Worm (Caenorhabditis elegans) whole organism, early embryonic: ENCODE results near the gene sra-27.

Experiments
- B0310.2 ChIP-seq: sonication (generic microtip); optimal IDR thresholded peaks from 2 replicates; lab custom pipeline; 2016; ENCODE audit warnings: mild to moderate bottlenecking, missing genetic modification characterization, missing compliant biosample characterization
- F13C5.2 ChIP-seq: sonication (generic microtip); optimal IDR thresholded peaks from 2 replicates; lab custom pipeline; 2017; ENCODE audit warnings: mild to moderate bottlenecking, missing genetic modification characterization, inconsistent platforms, missing compliant biosample characterization
- aly-1 ChIP-seq: sonication (generic microtip); optimal IDR thresholded peaks from 2 replicates; lab custom pipeline; 2016; ENCODE audit warnings: missing genetic modification characterization, missing compliant biosample characterization
- ama-1 ChIP-seq: fragments of 150-350 bp; optimal IDR thresholded peaks from 2 replicates; lab custom pipeline; 2014
- ceh-13 ChIP-seq: fragments of 200-800 bp; sonication (Bioruptor generic); optimal IDR thresholded peaks from 2 replicates; lab custom pipeline; 2018; ENCODE audit warnings: mild to moderate bottlenecking, missing genetic modification characterization, missing compliant biosample characterization
- ceh-36 ChIP-seq: sonication (generic microtip); optimal IDR thresholded peaks from 2 replicates; lab custom pipeline; 2016; ENCODE audit warnings: missing genetic modification characterization, inconsistent platforms, missing compliant biosample characterization
- ets-7 ChIP-seq: sonication (generic microtip); optimal IDR thresholded peaks from 2 replicates; lab custom pipeline; 2016; ENCODE audit warnings: missing genotype, missing genetic modification characterization, missing compliant biosample characterization
- flt-1 ChIP-seq: fragments of 200-800 bp; sonication (Bioruptor generic); IDR thresholded peaks from 2 replicates; pipeline ENCODE4 v1.3.6; 2022; ENCODE audit warnings: missing genetic modification characterization, missing compliant biosample characterization
- hmbx-1 ChIP-seq: sonication (generic microtip); optimal IDR thresholded peaks from 2 replicates; lab custom pipeline; 2016; ENCODE audit warnings: mild to moderate bottlenecking, missing genetic modification characterization, missing compliant biosample characterization
- hmg-4 ChIP-seq: fragments of 200-800 bp; sonication (Bioruptor generic); optimal IDR thresholded peaks from 2 replicates; lab custom pipeline; 2018; ENCODE audit warnings: mild to moderate bottlenecking, missing genetic modification characterization, missing compliant biosample characterization
- hnd-1 ChIP-seq: sonication (generic microtip); optimal IDR thresholded peaks from 2 replicates; lab custom pipeline; 2016; ENCODE audit warnings: missing genetic modification characterization, missing compliant biosample characterization
- pes-1 ChIP-seq: fragments of 200-800 bp; sonication (Bioruptor generic); IDR thresholded peaks from 2 replicates; pipeline ENCODE4 v1.3.6; 2022; ENCODE audit warnings: missing genetic modification reagents, missing genetic modification characterization, missing compliant biosample characterization
- scrt-1 ChIP-seq: fragments of 200-800 bp; sonication (Bioruptor generic); IDR thresholded peaks from 2 replicates; pipeline ENCODE4 v1.3.6; 2022; ENCODE audit warnings: missing genetic modification characterization, missing compliant biosample characterization
- sea-1 ChIP-seq: fragments of 200-800 bp; sonication (Bioruptor generic); conservative IDR thresholded peaks from 2 replicates; pipeline ENCODE4 v1.3.6; 2022; ENCODE audit warnings: missing genetic modification characterization, missing compliant biosample characterization
- tbx-11 ChIP-seq: fragments of 200-800 bp; sonication (Bioruptor generic); IDR thresholded peaks from 2 replicates; pipeline ENCODE4 v1.3.6; 2022; ENCODE audit warnings: missing genetic modification characterization, missing compliant biosample characterization
- tbx-37 ChIP-seq: fragments of 200-800 bp; sonication (Bioruptor generic); conservative IDR thresholded peaks from 2 replicates; pipeline ENCODE4 v1.3.6; 2022; ENCODE audit warnings: missing genetic modification reagents, missing genetic modification characterization, missing compliant biosample characterization
- tra-4 ChIP-seq: sonication (generic microtip); optimal IDR thresholded peaks from 2 replicates; lab custom pipeline; 2017; ENCODE audit warnings: missing genetic modification characterization, missing compliant biosample characterization

Gene sra-27

DNA sequence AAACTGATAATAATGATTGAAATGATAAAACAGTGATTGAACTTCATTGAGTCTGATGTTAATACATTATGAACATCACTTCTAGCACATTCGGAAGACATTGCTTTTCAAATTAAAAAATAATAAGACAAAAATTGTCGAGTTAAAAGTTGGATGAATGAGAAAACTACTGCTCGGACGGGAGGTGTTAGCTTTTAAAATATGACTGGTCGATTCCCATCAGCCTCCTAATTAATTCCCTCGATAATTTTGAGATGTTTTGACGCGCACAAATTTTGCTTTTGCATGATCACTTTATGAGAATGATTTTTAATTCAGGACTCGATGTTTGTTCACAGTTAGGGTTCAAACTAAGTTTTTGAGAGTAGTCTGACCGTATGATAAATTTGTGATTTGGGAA lies 4.9 kb downstream of the sra-27 start, which contains the start of gene sra-28:
sra-28 (minus strand) TSS at position 101 of the 400 bp plus-strand sequence.
- TF ChIP-seq sea-1: no peak
- no peak for TF ChIP-seq aly-1 (tag; lab: Kevin White, UChicago)
- TF ChIP-seq ceh-36 (tag; lab: Kevin White, UChicago): no peak
- no peak for TF ChIP-seq B0310.2 (tag; lab: Kevin White, UChicago)
- no peak for TF ChIP-seq F13C5.2 (tag; lab: Kevin White, UChicago)
- no peak for TF ChIP-seq hmg-4
- TF ChIP-seq ceh-13: no peak
- no peak for TF ChIP-seq tbx-37
- TF ChIP-seq hmbx-1: no peak
- TF ChIP-seq hnd-1 (tag; lab: Kevin White, UChicago): no peak

DNA sequence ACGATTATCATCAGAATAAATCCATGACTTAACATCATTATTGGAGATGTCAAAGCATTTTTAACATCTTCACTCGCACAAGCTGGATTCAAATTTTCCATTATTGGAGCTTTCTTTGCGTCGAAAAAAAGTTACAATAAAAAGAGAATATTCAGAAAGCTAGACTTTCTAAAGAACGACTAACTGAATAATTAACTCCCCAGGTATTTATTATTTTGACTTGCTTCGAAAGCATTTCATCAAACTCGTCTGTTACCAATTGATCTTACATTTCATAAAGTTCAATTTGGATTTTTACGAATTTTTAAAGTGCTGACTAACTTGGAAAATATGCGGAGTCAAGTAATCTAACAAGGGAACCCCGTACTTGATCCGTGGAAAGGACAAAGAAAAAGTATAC lies 6.8 kb downstream of the sra-27 start, which contains the start of gene sra-29:
sra-29 (minus strand) TSS at position 101 of the 400 bp plus-strand sequence.
- TF ChIP-seq hmg-4: no peak
- no peak for TF ChIP-seq flt-1 (GFP tag; lab: Robert Waterston, UW)
- no peak for TF ChIP-seq ceh-13
- no peak for TF ChIP-seq pes-1 (GFP tag; lab: Robert Waterston, UW)
- no peak for TF ChIP-seq aly-1 (tag; lab: Kevin White, UChicago)
- no peak for TF ChIP-seq B0310.2 (tag; lab: Kevin White, UChicago)
- TF ChIP-seq sea-1: no peak
- no peak for TF ChIP-seq scrt-1 (GFP tag; lab: Robert Waterston, UW)
- no peak for TF ChIP-seq ets-7 (tag; lab: Kevin White, UChicago)
- no peak for TF ChIP-seq F13C5.2 (tag; lab: Kevin White, UChicago)
- no peak for TF ChIP-seq tra-4 (tag; lab: Kevin White, UChicago)
- no peak for TF ChIP-seq ama-1 (lab: Kevin White, UChicago)
- TF ChIP-seq tbx-11: no peak
- no peak for TF ChIP-seq tbx-37
- TF ChIP-seq hnd-1 (tag; lab: Kevin White, UChicago): no peak
- no peak for TF ChIP-seq hmbx-1
- no peak for TF ChIP-seq ceh-36 (tag; lab: Kevin White, UChicago)

DNA sequence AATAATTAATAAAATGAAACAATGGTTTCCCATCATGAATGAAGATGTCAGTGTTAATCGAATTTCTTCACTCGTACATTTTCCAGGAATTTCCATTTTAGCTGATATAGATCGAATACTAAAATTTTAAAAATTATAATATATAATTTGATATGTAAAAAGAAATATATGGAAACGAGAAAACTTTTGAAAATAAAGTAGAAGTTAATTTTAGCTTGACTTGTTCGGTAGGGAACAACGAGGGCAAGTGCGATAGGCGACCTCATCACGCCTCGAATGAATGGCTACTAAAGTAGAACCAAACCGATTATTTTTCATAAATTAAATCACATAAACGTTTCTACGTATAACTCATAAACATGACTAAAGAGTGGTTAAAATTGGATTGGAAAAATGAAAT lies 9.6 kb downstream of the sra-27 start, which contains the start of gene sra-31:
sra-31 (minus strand) TSS at position 101 of the 400 bp plus-strand sequence.
- TF ChIP-seq ama-1 (lab: Kevin White, UChicago) (no peak), hmg-4 (no peak), F13C5.2 (tag; lab: Kevin White, UChicago) (no peak), tbx-11 (no peak), ceh-13 (no peak), hmbx-1 (no peak), ceh-36 (tag; lab: Kevin White, UChicago) (no peak), tbx-37 (no peak), scrt-1 (GFP tag; lab: Robert Waterston, UW) (no peak), B0310.2 (tag; lab: Kevin White, UChicago) (no peak), aly-1 (tag; lab: Kevin White, UChicago) (no peak), hnd-1 (tag; lab: Kevin White, UChicago) (no peak), pes-1 (GFP tag; lab: Robert Waterston, UW) (no peak), flt-1 (GFP tag; lab: Robert Waterston, UW) (no peak), tra-4 (tag; lab: Kevin White, UChicago) (no peak), ets-7 (tag; lab: Kevin White, UChicago) (no peak)

DNA sequence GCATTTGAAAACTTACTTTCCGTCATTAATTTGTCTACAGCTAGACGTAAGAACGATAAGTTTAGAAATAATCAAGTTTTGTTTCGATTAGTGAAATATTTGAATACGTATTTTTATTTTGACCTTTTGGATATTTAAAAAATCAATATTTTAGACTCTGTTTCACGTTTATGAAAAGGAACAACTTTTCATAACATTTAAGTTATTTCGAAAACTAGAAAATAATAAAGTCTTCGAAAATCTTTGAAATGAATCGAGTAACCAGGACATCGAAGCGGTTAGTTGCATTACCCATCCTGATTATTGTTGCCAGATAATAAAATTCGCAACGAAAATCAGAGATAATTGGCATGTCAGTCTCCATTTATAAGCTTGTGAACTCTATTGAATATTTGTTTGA lies 12.4 kb downstream of the sra-27 start, which contains the start of gene C56C10.6:
C56C10.6 (minus strand) TSS at position 101 of the 400 bp plus-strand sequence.
- no peak for TF ChIP-seq tbx-11
- no peak for TF ChIP-seq hmg-4
- TF ChIP-seq ama-1 (lab: Kevin White, UChicago): no peak
- TF ChIP-seq hnd-1 (tag; lab: Kevin White, UChicago): no peak
- no peak for TF ChIP-seq flt-1 (GFP tag; lab: Robert Waterston, UW)
- no peak for TF ChIP-seq tbx-37
- TF ChIP-seq pes-1 (GFP tag; lab: Robert Waterston, UW): no peak
- no peak for TF ChIP-seq B0310.2 (tag; lab: Kevin White, UChicago)
- no peak for TF ChIP-seq tra-4 (tag; lab: Kevin White, UChicago)
- TF ChIP-seq scrt-1 (GFP tag; lab: Robert Waterston, UW): no peak
- no peak for TF ChIP-seq ets-7 (tag; lab: Kevin White, UChicago)
- TF ChIP-seq aly-1 (tag; lab: Kevin White, UChicago): no peak
- no peak for TF ChIP-seq hmbx-1
- TF ChIP-seq F13C5.2 (tag; lab: Kevin White, UChicago): no peak
- TF ChIP-seq sea-1: no peak
- TF ChIP-seq ceh-13: no peak
- no peak for TF ChIP-seq ceh-36 (tag; lab: Kevin White, UChicago)

DNA sequence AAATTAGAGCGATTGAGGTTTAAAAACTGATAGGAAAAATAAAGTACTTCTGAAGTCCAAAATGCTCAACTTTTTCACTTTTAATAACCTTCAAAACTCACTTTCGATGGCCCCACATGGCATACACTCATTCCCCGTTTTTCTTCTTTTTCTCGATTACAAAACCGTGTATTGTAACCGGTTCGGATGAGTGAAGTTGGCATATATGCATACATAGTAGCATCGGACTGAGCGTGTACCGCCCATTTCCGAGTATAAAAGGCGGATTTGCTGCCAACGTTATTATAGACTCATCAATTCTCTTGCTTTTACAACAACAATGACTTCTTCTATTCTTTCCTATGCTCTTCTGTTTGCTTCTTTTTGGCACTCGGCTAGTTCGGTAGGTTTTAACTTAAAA lies 14.0 kb downstream of the sra-27 start, which contains the start of gene C56C10.4:
C56C10.4 (plus strand) TSS at position 301 of the 400 bp plus-strand sequence.
- TF ChIP-seq hmg-4 (no peak), aly-1 (tag; lab: Kevin White, UChicago) (no peak), hnd-1 (tag; lab: Kevin White, UChicago) (no peak), sea-1 (no peak), hmbx-1 (no peak), ceh-36 (tag; lab: Kevin White, UChicago) (no peak), flt-1 (GFP tag; lab: Robert Waterston, UW) (no peak), tbx-37 (no peak), tra-4 (tag; lab: Kevin White, UChicago) (no peak), F13C5.2 (tag; lab: Kevin White, UChicago) (no peak)

DNA sequence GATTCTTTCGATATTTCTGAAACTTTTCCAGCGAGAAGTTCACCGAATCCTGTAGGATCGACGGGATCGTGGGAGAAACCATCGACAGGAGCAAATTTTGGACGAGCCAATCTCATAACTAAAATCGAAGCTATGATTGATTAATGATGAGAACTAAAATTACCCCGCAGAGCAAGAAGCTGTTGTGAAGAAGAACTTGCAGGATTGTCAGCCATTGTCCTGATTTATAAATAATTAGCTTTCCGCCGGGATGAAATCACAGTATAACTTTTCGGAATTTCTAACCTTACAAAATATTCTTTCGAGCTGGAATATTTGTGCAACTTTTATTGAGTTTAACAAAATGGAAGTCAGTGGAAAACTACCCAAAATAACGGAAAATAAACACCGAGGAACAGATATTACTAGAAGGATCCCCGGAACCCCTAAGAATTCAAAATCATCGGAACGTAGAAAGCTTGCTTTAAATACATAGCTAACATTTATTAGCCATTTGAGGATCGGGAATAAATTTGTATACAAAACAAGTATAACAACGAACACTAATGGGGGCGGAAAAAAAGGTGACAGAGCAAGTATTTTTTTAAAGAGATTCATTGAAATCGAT lies 18.6 kb downstream of the sra-27 start, which contains the start of gene C56C10.7:
C56C10.7 (minus strand) TSS at position 312 of the 607 bp plus-strand sequence.
- TF ChIP-seq ceh-13: no peak
- TF ChIP-seq B0310.2 (tag; lab: Kevin White, UChicago): no peak
- no peak for TF ChIP-seq tbx-37
- TF ChIP-seq F13C5.2 (tag; lab: Kevin White, UChicago): no peak
- no peak for TF ChIP-seq ama-1 (lab: Kevin White, UChicago)
- no peak for TF ChIP-seq aly-1 (tag; lab: Kevin White, UChicago)
- TF ChIP-seq ceh-36 (tag; lab: Kevin White, UChicago): no peak
- no peak for TF ChIP-seq ets-7 (tag; lab: Kevin White, UChicago)
- TF ChIP-seq hmbx-1: no peak
- TF ChIP-seq sea-1: no peak
- no peak for TF ChIP-seq hnd-1 (tag; lab: Kevin White, UChicago)
- no peak for TF ChIP-seq tbx-11
- TF ChIP-seq pes-1 (GFP tag; lab: Robert Waterston, UW): no peak
- no peak for TF ChIP-seq hmg-4
- TF ChIP-seq flt-1 (GFP tag; lab: Robert Waterston, UW): no peak
- TF ChIP-seq scrt-1 (GFP tag; lab: Robert Waterston, UW): no peak
- TF ChIP-seq tra-4 (tag; lab: Kevin White, UChicago): no peak
